Worm (Caenorhabditis elegans): ENCODE measurements around the gene fem-2.

DNA sequence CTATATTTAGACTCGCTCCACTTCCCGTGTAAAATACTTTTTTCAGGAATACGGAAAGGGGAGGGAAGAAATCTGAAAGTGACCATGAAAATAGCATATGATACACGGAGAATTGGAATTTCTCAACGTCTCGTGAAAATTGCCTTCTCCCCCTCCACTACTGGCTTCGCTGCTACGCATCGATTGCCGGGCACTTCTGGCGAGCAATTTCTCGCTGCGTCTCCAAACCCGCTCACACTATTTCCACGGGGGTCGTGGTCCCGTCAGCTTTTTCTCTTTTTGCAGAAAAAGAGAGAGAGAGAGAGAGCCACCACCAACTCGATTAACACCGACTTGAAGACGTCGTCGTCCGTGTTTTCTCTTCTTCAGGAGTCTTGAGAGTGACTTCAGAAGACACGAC, 36.6 kb upstream of the fem-2 start:
- TF ChIP-seq pqm-1 (tag; optimal IDR thresholded peaks at IDR 0.05) (no peak), ceh-16 (tag; optimal IDR thresholded peaks at IDR 0.05) (no peak), jun-1 (tag; optimal IDR thresholded peaks at IDR 0.05) (no peak), nhr-28 (tag; optimal IDR thresholded peaks at IDR 0.05) (no peak), zag-1 (tag; optimal IDR thresholded peaks at IDR 0.05) (no peak), egl-27 (tag; optimal IDR thresholded peaks at IDR 0.05) (no peak), skn-1 (tag; optimal IDR thresholded peaks at IDR 0.05) (no peak), ZK546.5 (tag; optimal IDR thresholded peaks at IDR 0.05) (no peak), ceh-82 (tag; optimal IDR thresholded peaks at IDR 0.05) (no peak), unc-39 (tag; optimal IDR thresholded peaks at IDR 0.05) (no peak), daf-12 (tag; optimal IDR thresholded peaks at IDR 0.05) (no peak)
